Worm (Caenorhabditis elegans) whole organism, mixed stage, embryonic: ENCODE data around the gene F32D8.14.

Experiments used
- M03D4.4 ChIP-seq: sonication (generic microtip); optimal IDR thresholded peaks from 2 replicates; lab custom pipeline; 2017; ENCODE audit warnings: mild to moderate bottlenecking, missing genetic modification characterization, missing compliant biosample characterization
- bed-3 ChIP-seq: fragments of 200-800 bp; sonication (Bioruptor generic); optimal IDR thresholded peaks from 3 replicates; lab custom pipeline; 2018; ENCODE audit warnings: mild to moderate bottlenecking, missing genetic modification characterization, moderate library complexity, missing compliant biosample characterization
- blmp-1 ChIP-seq: fragments of 150-350 bp; optimal IDR thresholded peaks from 2 replicates; lab custom pipeline; 2014; ENCODE audit warnings: missing biosample characterization, missing genetic modification characterization
- ceh-39 ChIP-seq: fragments of 150-350 bp; optimal IDR thresholded peaks from 2 replicates; lab custom pipeline; 2014; ENCODE audit warnings: missing biosample characterization, missing genetic modification characterization
- ceh-43 ChIP-seq: fragments of 200-800 bp; sonication (Bioruptor generic); optimal IDR thresholded peaks from 2 replicates; lab custom pipeline; 2018; ENCODE audit warnings: mild to moderate bottlenecking, missing genetic modification characterization, moderate library complexity, missing compliant biosample characterization
- ceh-83 ChIP-seq: fragments of 200-800 bp; sonication (Bioruptor generic); optimal IDR thresholded peaks from 2 replicates; lab custom pipeline; 2018; ENCODE audit warnings: mild to moderate bottlenecking, missing genetic modification characterization, missing compliant biosample characterization
- ces-1 ChIP-seq: fragments of 150-350 bp; optimal IDR thresholded peaks from 2 replicates; lab custom pipeline; 2014; ENCODE audit warnings: missing biosample characterization, missing genetic modification reagents, missing genetic modification characterization
- cnd-1 ChIP-seq: fragments of 200-800 bp; sonication (Bioruptor generic); optimal IDR thresholded peaks from 2 replicates; lab custom pipeline; 2018; ENCODE audit warnings: mild to moderate bottlenecking, missing genetic modification characterization, missing compliant biosample characterization
- drap-1 ChIP-seq: fragments of 200-800 bp; sonication (Bioruptor generic); optimal IDR thresholded peaks from 3 replicates; lab custom pipeline; 2018; ENCODE audit warnings: mild to moderate bottlenecking, missing genetic modification characterization, missing compliant biosample characterization
- elt-1 ChIP-seq: sonication (generic microtip); optimal IDR thresholded peaks from 2 replicates; lab custom pipeline; 2017; ENCODE audit warnings: missing genetic modification characterization, mild to moderate bottlenecking, missing compliant biosample characterization, antibody characterized with exemption, moderate library complexity, borderline replicate concordance; ENCODE audit not compliant: insufficient read depth
- ham-2 ChIP-seq: fragments of 200-800 bp; sonication (Bioruptor generic); optimal IDR thresholded peaks from 2 replicates; lab custom pipeline; 2018; ENCODE audit warnings: mild to moderate bottlenecking, missing genetic modification characterization, missing compliant biosample characterization
- hlh-1 ChIP-seq: fragments of 150-350 bp; optimal IDR thresholded peaks from 2 replicates; lab custom pipeline; 2014; ENCODE audit warnings: missing biosample characterization, missing genetic modification reagents, missing genetic modification characterization
- lin-13 ChIP-seq: fragments of 150-350 bp; optimal IDR thresholded peaks from 2 replicates; lab custom pipeline; 2014; ENCODE audit warnings: missing biosample characterization, missing genetic modification characterization
- lin-32 ChIP-seq: fragments of 200-800 bp; sonication (Bioruptor generic); optimal IDR thresholded peaks from 2 replicates; lab custom pipeline; 2018; ENCODE audit warnings: mild to moderate bottlenecking, missing genetic modification characterization, missing compliant biosample characterization
- mep-1 ChIP-seq: fragments of 150-350 bp; optimal IDR thresholded peaks from 2 replicates; lab custom pipeline; 2017; ENCODE audit warnings: missing biosample characterization, missing genetic modification reagents, missing genetic modification characterization, inconsistent platforms
- mls-2 ChIP-seq: sonication (generic microtip); optimal IDR thresholded peaks from 2 replicates; lab custom pipeline; 2016; ENCODE audit warnings: mild to moderate bottlenecking, missing genetic modification characterization, moderate library complexity, missing compliant biosample characterization
- nhr-12 ChIP-seq: fragments of 150-350 bp; optimal IDR thresholded peaks from 2 replicates; lab custom pipeline; 2014; ENCODE audit warnings: missing biosample characterization, missing genetic modification characterization
- nhr-237 ChIP-seq: fragments of 150-350 bp; optimal IDR thresholded peaks from 2 replicates; lab custom pipeline; 2014; ENCODE audit warnings: missing biosample characterization, missing genetic modification characterization
- nhr-28 ChIP-seq: fragments of 150-350 bp; optimal IDR thresholded peaks from 2 replicates; lab custom pipeline; 2014; ENCODE audit warnings: missing biosample characterization, missing genetic modification characterization
- nhr-76 ChIP-seq: sonication (generic microtip); optimal IDR thresholded peaks from 2 replicates; lab custom pipeline; 2017; ENCODE audit warnings: missing biosample characterization, missing genetic modification characterization
- pha-4 ChIP-seq: fragments of 150-350 bp; optimal IDR thresholded peaks from 2 replicates; lab custom pipeline; 2018; ENCODE audit warnings: missing biosample characterization, missing genetic modification reagents, missing genetic modification characterization
- sem-2 ChIP-seq: fragments of 200-800 bp; sonication (Bioruptor generic); optimal IDR thresholded peaks from 2 replicates; lab custom pipeline; 2018; ENCODE audit warnings: mild to moderate bottlenecking, missing genetic modification characterization, missing compliant biosample characterization
- snpc-4 ChIP-seq: fragments of 150-350 bp; optimal IDR thresholded peaks from 2 replicates; lab custom pipeline; 2014; ENCODE audit warnings: missing biosample characterization, missing genetic modification characterization
- sptf-1 ChIP-seq: sonication (generic microtip); optimal IDR thresholded peaks from 2 replicates; lab custom pipeline; 2017; ENCODE audit warnings: mild to moderate bottlenecking, missing genetic modification characterization, moderate library complexity, missing compliant biosample characterization
- tbx-8 ChIP-seq: fragments of 200-800 bp; sonication (Bioruptor generic); optimal IDR thresholded peaks from 2 replicates; lab custom pipeline; 2018; ENCODE audit warnings: mild to moderate bottlenecking, missing genetic modification characterization, moderate library complexity, missing compliant biosample characterization
- unc-120 ChIP-seq: sonication (generic microtip); optimal IDR thresholded peaks from 2 replicates; lab custom pipeline; 2017; ENCODE audit warnings: missing genetic modification characterization, missing compliant biosample characterization; ENCODE audit not compliant: poor library complexity, severe bottlenecking
- unc-39 ChIP-seq: fragments of 150-350 bp; optimal IDR thresholded peaks from 2 replicates; lab custom pipeline; 2014; ENCODE audit warnings: missing biosample characterization, missing genetic modification characterization
- unc-62 ChIP-seq: fragments of 150-350 bp; optimal IDR thresholded peaks from 2 replicates; lab custom pipeline; 2014; ENCODE audit warnings: missing biosample characterization, missing genetic modification reagents, missing genetic modification characterization
- zip-8 ChIP-seq: fragments of 150-350 bp; optimal IDR thresholded peaks from 2 replicates; lab custom pipeline; 2014; ENCODE audit warnings: missing biosample characterization, missing genetic modification characterization
- ztf-11 ChIP-seq: fragments of 150-350 bp; optimal IDR thresholded peaks from 2 replicates; lab custom pipeline; 2014; ENCODE audit warnings: missing biosample characterization, missing genetic modification characterization

F32D8.14 gene

DNA sequence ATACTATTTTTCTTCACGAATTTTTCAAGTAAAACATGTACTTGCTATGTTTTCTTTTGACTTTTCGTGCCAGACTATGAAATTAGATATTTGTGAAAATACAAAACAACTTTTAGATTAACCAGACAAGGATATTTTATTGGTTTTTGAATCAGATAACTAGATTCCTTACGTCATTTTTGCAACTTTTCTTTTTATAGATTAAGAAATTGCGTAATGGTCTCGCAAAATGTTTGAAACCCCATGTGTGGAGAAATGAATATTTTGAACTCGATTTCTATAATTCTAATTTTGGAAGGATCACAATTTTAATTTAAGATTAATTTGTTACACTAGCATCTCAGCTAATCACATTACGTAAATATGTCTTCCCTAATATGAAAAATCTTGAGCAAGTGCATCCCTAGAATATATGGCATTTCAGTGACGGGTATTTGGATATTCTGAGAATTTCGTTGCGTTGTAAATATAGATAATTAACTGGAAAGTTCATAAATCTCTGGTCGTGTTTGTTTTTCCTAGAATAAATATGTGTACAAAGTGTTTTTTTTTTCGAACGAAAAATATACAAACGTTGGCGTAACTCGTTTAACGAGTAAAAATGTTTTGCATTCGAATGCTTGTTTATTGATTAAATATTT lies 32.0 kb downstream of the F32D8.14 start:
- no peak for TF ChIP-seq mep-1 (tag; lab: Kevin White, UChicago)
- TF ChIP-seq zip-8 (tag; lab: Kevin White, UChicago) = peak; percentile 91

DNA sequence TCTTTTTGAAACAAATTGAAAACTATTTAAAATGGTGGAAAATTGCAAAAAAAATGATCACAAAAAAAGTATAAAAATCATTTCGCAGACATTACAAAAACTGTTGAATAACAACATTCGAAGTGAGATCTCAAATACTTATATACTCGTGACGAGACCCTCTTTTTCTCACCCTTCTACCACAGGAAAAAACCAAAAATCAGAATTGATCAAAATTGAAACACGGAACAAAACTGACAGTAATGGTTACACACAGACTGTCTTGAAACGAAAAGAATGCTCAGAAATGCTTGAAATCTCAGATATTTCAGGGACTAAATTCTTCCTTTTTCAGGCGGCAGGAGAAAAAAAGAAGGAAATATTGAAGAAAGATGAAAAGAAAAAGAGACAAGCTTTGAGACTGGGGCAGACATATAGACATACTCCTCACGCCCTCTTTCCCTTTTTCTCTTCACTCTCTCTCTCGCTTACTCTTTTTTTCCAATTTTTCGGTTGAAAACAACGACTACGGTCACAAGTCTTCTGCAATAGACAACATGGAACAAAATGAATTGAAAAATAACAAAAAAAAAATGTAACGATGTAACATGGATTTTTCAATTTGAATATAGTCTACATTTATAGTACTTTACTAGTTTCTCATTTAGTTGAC lies 32.9 kb downstream of the F32D8.14 start:
- no peak for TF ChIP-seq M03D4.4 (tag; lab: Kevin White, UChicago)
- no peak for TF ChIP-seq snpc-4 (tag; lab: Kevin White, UChicago)
- no peak for TF ChIP-seq bed-3 (GFP tag; lab: Kevin White, UChicago)
- no peak for TF ChIP-seq unc-62 (GFP tag; lab: Kevin White, UChicago)
- TF ChIP-seq tbx-8 (GFP tag; lab: Kevin White, UChicago) = no peak
- TF ChIP-seq ces-1 (GFP tag; lab: Kevin White, UChicago) = no peak
- no peak for TF ChIP-seq nhr-237 (tag; lab: Kevin White, UChicago)
- TF ChIP-seq nhr-76 = no peak
- TF ChIP-seq lin-32 (GFP tag; lab: Kevin White, UChicago) = no peak
- no peak for TF ChIP-seq unc-120
- TF ChIP-seq ceh-83 = no peak
- TF ChIP-seq elt-1 (tag; lab: Kevin White, UChicago) = no peak
- TF ChIP-seq ham-2 (GFP tag; lab: Kevin White, UChicago) = no peak
- TF ChIP-seq ztf-11 = no peak
- no peak for TF ChIP-seq nhr-12
- TF ChIP-seq hlh-1 (tag; lab: Kevin White, UChicago) = no peak
- no peak for TF ChIP-seq mls-2 (tag; lab: Kevin White, UChicago)
- TF ChIP-seq ceh-43 = no peak
- TF ChIP-seq nhr-28 (tag; lab: Kevin White, UChicago) = no peak
- no peak for TF ChIP-seq unc-39

ce11 chrV:10860526-10861037 lies 34.0 kb downstream of the F32D8.14 start:
- TF ChIP-seq unc-62 (GFP tag; lab: Kevin White, UChicago) (peak; percentile 55), mls-2 (tag; lab: Kevin White, UChicago) (no peak)
- TF ChIP-seq, all 35 proteins: peak for 1

DNA sequence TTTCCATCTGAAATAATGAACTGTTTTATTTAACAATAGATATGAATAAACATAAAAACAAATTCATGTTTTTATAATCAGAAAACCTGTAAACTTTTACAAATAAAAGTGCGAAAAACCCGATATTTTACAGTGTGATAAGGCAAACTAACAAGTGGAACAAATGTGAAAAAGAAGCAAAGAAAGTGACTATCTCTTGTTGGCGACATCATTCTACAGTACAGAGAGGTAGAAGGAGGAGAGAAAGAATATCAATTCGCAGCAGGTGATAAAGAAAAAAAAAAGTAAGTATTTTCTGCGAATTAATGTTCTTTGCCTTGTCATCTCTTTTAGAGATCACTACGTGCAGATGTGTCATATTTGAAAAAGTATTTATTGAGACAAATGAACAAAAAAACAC lies 34.8 kb downstream of the F32D8.14 start:
- TF ChIP-seq lin-13 (no peak), ceh-43 (no peak), drap-1 (GFP tag; lab: Kevin White, UChicago) (no peak), sem-2 (no peak)

ce11 chrV:10859048-10859637 lies 35.4 kb downstream of the F32D8.14 start:
- TF ChIP-seq pha-4 (tag; lab: Kevin White, UChicago) (no peak), ztf-11 (no peak), nhr-12 (no peak)
- TF ChIP-seq, all 35 proteins: peak for 0

DNA sequence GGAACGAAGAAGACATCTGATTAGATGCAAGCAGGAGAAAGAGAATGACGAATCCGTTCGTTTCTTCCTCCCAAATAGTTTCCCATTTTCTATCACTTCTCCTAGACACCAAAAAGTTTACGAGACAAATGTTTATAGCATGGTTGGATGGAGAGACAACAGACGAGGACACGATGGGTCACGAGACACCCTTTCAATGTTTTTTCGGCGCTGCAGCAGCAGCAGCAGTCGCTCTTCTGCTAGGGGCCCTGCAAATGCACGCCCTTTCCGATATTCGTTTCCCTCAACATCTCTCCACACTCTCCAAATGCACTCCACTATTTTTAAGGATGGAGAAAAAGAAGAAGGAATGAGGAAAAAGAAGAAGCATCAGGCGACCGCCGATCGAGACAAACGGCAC lies 36.2 kb downstream of the F32D8.14 start:
- no peak for TF ChIP-seq cnd-1
- no peak for TF ChIP-seq ham-2 (GFP tag; lab: Kevin White, UChicago)
- TF ChIP-seq M03D4.4 (tag; lab: Kevin White, UChicago) = peak; percentile 44
- TF ChIP-seq unc-62 (GFP tag; lab: Kevin White, UChicago) = peak; percentile 27
- peak; percentile 3 for TF ChIP-seq ces-1 (GFP tag; lab: Kevin White, UChicago)
- peak; percentile 96 for TF ChIP-seq unc-120
- peak; percentile 48 for TF ChIP-seq mls-2 (tag; lab: Kevin White, UChicago)
- no peak for TF ChIP-seq ceh-43
- peak; percentile 59 for TF ChIP-seq hlh-1 (tag; lab: Kevin White, UChicago)
- no peak for TF ChIP-seq nhr-12
- peak; percentile 3 for TF ChIP-seq sptf-1 (tag; lab: Kevin White, UChicago)
- no peak for TF ChIP-seq blmp-1 (tag; lab: Kevin White, UChicago)
- TF ChIP-seq drap-1 (GFP tag; lab: Kevin White, UChicago) = peak; percentile 24
- no peak for TF ChIP-seq tbx-8 (GFP tag; lab: Kevin White, UChicago)
- no peak for TF ChIP-seq ceh-39 (tag; lab: Kevin White, UChicago)
- TF ChIP-seq lin-32 (GFP tag; lab: Kevin White, UChicago) = no peak
